Worm (Caenorhabditis elegans) whole organism, L1 larva: Measurements from ENCODE around the gene leo-1.

Experiments used
- ceh-90 ChIP-seq: sonication (generic microtip); optimal IDR thresholded peaks from 2 replicates; lab custom pipeline; 2016; ENCODE audit warnings: missing genetic modification characterization, missing compliant biosample characterization
- snpc-4 ChIP-seq: fragments of 150-350 bp; optimal IDR thresholded peaks from 2 replicates; lab custom pipeline; 2014; ENCODE audit warnings: missing biosample characterization, missing genetic modification characterization
- unc-62 ChIP-seq: fragments of 150-350 bp; optimal IDR thresholded peaks from 2 replicates; lab custom pipeline; 2014; ENCODE audit warnings: missing biosample characterization, missing genetic modification reagents, missing genetic modification characterization

ce11 chrIV:11316640-11317039, 12.5 kb downstream of the leo-1 start:
- TF ChIP-seq snpc-4 (tag; lab: Kevin White, UChicago), result no peak
- no peak for TF ChIP-seq ceh-90 (tag; lab: Kevin White, UChicago)
- TF ChIP-seq unc-62 (GFP tag; lab: Kevin White, UChicago), result no peak
